Worm (Caenorhabditis elegans) whole organism, L4/young adult: Measurements from ENCODE around the gene crh-2.

Source experiments
- dao-5 ChIP-seq: sonication (generic microtip); optimal IDR thresholded peaks from 2 replicates; lab custom pipeline; 2016; ENCODE audit warnings: missing genotype, missing genetic modification characterization, moderate library complexity, missing compliant biosample characterization
- him-1 ChIP-seq: sonication (generic microtip); optimal IDR thresholded peaks from 2 replicates; lab custom pipeline; 2016; ENCODE audit warnings: missing genotype, missing genetic modification reagents, missing genetic modification characterization, missing compliant biosample characterization

DNA sequence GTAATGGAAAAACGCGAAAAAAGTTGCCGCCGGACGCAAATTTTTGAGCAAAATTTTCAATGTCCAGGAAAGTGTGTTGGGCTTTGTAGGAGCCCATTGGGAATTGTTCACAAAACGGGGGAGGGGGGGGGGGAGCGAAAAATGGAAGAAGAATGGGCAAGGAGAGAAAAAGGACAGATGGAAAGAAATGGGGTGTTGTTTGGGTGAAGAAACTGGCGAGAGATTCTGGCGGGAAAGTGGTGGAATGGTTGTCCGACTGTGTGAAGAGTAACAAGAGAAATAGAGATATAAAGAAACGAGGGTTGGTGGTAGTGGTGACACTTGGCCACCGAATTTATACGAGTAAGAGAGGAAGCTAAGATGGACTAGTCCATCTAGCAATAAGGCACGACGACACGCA is 38.9 kb upstream of the crh-2 start:
- TF ChIP-seq him-1: no peak
- no peak for TF ChIP-seq dao-5
